Fruit fly (Drosophila melanogaster) whole organism, embryonic: ENCODE data around the gene CG31459.

Experiments used
- Abd-B ChIP-seq: fragments of 200-800 bp; sonication (Bioruptor generic); optimal IDR thresholded peaks from 2 replicates; lab custom pipeline; 2018; ENCODE audit warnings: missing biosample characterization, mild to moderate bottlenecking, missing genetic modification characterization, moderate library complexity
- Blimp-1 ChIP-seq: fragments of 200-800 bp; sonication (Bioruptor generic); optimal IDR thresholded peaks from 3 replicates; lab custom pipeline; 2018; ENCODE audit warnings: missing biosample characterization, missing genetic modification characterization, mild to moderate bottlenecking, moderate library complexity, missing genetic modification reagents
- Bteb2 ChIP-seq: fragments of 200-800 bp; sonication (Bioruptor generic); optimal IDR thresholded peaks from 2 replicates; lab custom pipeline; 2016; ENCODE audit warnings: missing biosample characterization, missing genetic modification characterization
- CG10147 ChIP-seq: fragments of 200-800 bp; sonication (Bioruptor generic); optimal IDR thresholded peaks from 2 replicates; lab custom pipeline; 2019; ENCODE audit warnings: missing biosample characterization, mild to moderate bottlenecking, missing genetic modification characterization, moderate library complexity
- CG11456 ChIP-seq: fragments of 200-800 bp; sonication (Bioruptor generic); IDR thresholded peaks from 3 replicates; pipeline ENCODE4 v1.3.6; 2022; ENCODE audit warnings: missing biosample characterization, missing genetic modification characterization
- CG1233 ChIP-seq: fragments of 200-800 bp; sonication (Bioruptor generic); optimal IDR thresholded peaks from 4 replicates; lab custom pipeline; 2018; ENCODE audit warnings: missing biosample characterization, mild to moderate bottlenecking, missing genetic modification characterization
- CG13775 ChIP-seq: fragments of 200-800 bp; sonication (Bioruptor generic); optimal IDR thresholded peaks from 3 replicates; lab custom pipeline; 2017; ENCODE audit warnings: missing biosample characterization, mild to moderate bottlenecking, missing genetic modification characterization
- CG17328 ChIP-seq: fragments of 200-800 bp; sonication (Bioruptor generic); IDR thresholded peaks from 2 replicates; pipeline ENCODE4 v1.3.6; 2022; ENCODE audit warnings: missing biosample characterization, missing genetic modification characterization
- CG17361 ChIP-seq: fragments of 200-800 bp; sonication (Bioruptor generic); IDR thresholded peaks from 3 replicates; pipeline ENCODE4 v1.3.6; 2022; ENCODE audit warnings: missing biosample characterization, missing genetic modification characterization
- CG1792 ChIP-seq: fragments of 200-800 bp; sonication (Bioruptor generic); optimal IDR thresholded peaks from 2 replicates; lab custom pipeline; 2016; ENCODE audit warnings: missing biosample characterization, missing genetic modification characterization
- CG2116 ChIP-seq: fragments of 200-800 bp; sonication (Bioruptor generic); optimal IDR thresholded peaks from 3 replicates; lab custom pipeline; 2018; ENCODE audit warnings: missing biosample characterization, mild to moderate bottlenecking, missing genetic modification characterization
- CG2120 ChIP-seq: fragments of 200-800 bp; sonication (Bioruptor generic); optimal IDR thresholded peaks from 3 replicates; lab custom pipeline; 2016; ENCODE audit warnings: missing biosample characterization, missing genetic modification characterization
- CG2712 ChIP-seq: fragments of 200-800 bp; optimal IDR thresholded peaks from 3 replicates; lab custom pipeline; 2019; ENCODE audit warnings: missing biosample characterization, mild to moderate bottlenecking, missing genetic modification characterization, moderate library complexity
- CG6791 ChIP-seq: fragments of 200-800 bp; sonication (Bioruptor generic); IDR thresholded peaks from 3 replicates; pipeline ENCODE4 v1.3.6; 2022; ENCODE audit warnings: missing biosample characterization, missing genetic modification characterization; ENCODE audit not compliant: partially characterized antibody
- CG6854 ChIP-seq: fragments of 200-800 bp; sonication (Bioruptor generic); optimal IDR thresholded peaks from 3 replicates; lab custom pipeline; 2017; ENCODE audit warnings: missing biosample characterization, mild to moderate bottlenecking, missing genetic modification characterization
- CG7839 ChIP-seq: fragments of 200-800 bp; sonication (Bioruptor generic); optimal IDR thresholded peaks from 3 replicates; lab custom pipeline; 2018; ENCODE audit warnings: missing biosample characterization, mild to moderate bottlenecking, missing genetic modification characterization, moderate library complexity
- CrebB ChIP-seq: fragments of 200-800 bp; sonication (Bioruptor generic); optimal IDR thresholded peaks from 3 replicates; lab custom pipeline; 2018; ENCODE audit warnings: missing biosample characterization, mild to moderate bottlenecking, missing genetic modification characterization
- Dad ChIP-seq: fragments of 200-800 bp; sonication (Bioruptor generic); optimal IDR thresholded peaks from 3 replicates; lab custom pipeline; 2016; ENCODE audit warnings: missing biosample characterization, missing genetic modification characterization
- Dll ChIP-seq: fragments of 200-800 bp; sonication (Bioruptor generic); IDR thresholded peaks from 4 replicates; pipeline ENCODE4 v1.3.6; 2022; ENCODE audit warnings: missing biosample characterization, missing genetic modification characterization; ENCODE audit not compliant: partially characterized antibody
- Doc3 ChIP-seq: fragments of 200-800 bp; sonication (Bioruptor generic); IDR thresholded peaks from 3 replicates; pipeline ENCODE4 v1.3.6; 2022; ENCODE audit warnings: missing biosample characterization, missing genetic modification characterization; ENCODE audit not compliant: partially characterized antibody
- Med ChIP-seq: fragments of 200-800 bp; sonication (Bioruptor generic); peaks from one replicate; lab custom pipeline; 2016; ENCODE audit warnings: missing biosample characterization, missing genetic modification characterization, mild to moderate bottlenecking, inconsistent platforms, moderate library complexity
- Neu2 ChIP-seq: fragments of 200-800 bp; sonication (Bioruptor generic); optimal IDR thresholded peaks from 3 replicates; lab custom pipeline; 2016; ENCODE audit warnings: missing biosample characterization, missing genetic modification characterization, borderline replicate concordance
- Nf-YB ChIP-seq: fragments of 200-800 bp; sonication (Bioruptor generic); optimal IDR thresholded peaks from 3 replicates; lab custom pipeline; 2019; ENCODE audit warnings: missing biosample characterization, mild to moderate bottlenecking, missing genetic modification characterization, moderate library complexity
- Pdp1 ChIP-seq, 2 experiments: fragments of 200-800 bp; sonication (Bioruptor generic); optimal IDR thresholded peaks; 3 replicates each; lab custom pipeline; 2016; ENCODE audit warnings: missing biosample characterization in 2 of 2, missing genetic modification characterization in 2 of 2, mild to moderate bottlenecking in 1 of 2, moderate library complexity in 1 of 2
- Ptx1 ChIP-seq: fragments of 200-800 bp; sonication (Bioruptor generic); IDR thresholded peaks from 2 replicates; pipeline ENCODE4 v1.3.6; 2022; ENCODE audit warnings: missing biosample characterization, missing genetic modification characterization
- Sry-β ChIP-seq: fragments of 200-800 bp; sonication (Bioruptor generic); optimal IDR thresholded peaks from 2 replicates; lab custom pipeline; 2018; ENCODE audit warnings: missing biosample characterization, mild to moderate bottlenecking, missing genetic modification characterization, moderate library complexity
- Ssrp ChIP-seq: fragments of 200-800 bp; sonication (Bioruptor generic); optimal IDR thresholded peaks from 2 replicates; lab custom pipeline; 2018; ENCODE audit warnings: missing biosample characterization, mild to moderate bottlenecking, missing genetic modification characterization, moderate library complexity
- Tbp ChIP-seq: fragments of >200 bp; optimal IDR thresholded peaks from 2 replicates; lab custom pipeline; 2018; ENCODE audit warnings: missing biosample characterization, missing genetic modification characterization
- ab ChIP-seq: fragments of 200-800 bp; sonication (Bioruptor generic); optimal IDR thresholded peaks from 2 replicates; lab custom pipeline; 2016; ENCODE audit warnings: missing biosample characterization, missing genetic modification characterization
- amos ChIP-seq: fragments of 200-800 bp; sonication (Bioruptor generic); IDR thresholded peaks from 2 replicates; pipeline ENCODE4 v1.3.6; 2022; ENCODE audit warnings: missing biosample characterization, missing genetic modification characterization; ENCODE audit not compliant: partially characterized antibody
- aop ChIP-seq: fragments of 200-800 bp; sonication (Bioruptor generic); IDR thresholded peaks from 2 replicates; pipeline ENCODE4 v1.3.6; 2022; ENCODE audit warnings: missing biosample characterization, missing genetic modification characterization
- caup ChIP-seq: fragments of 200-800 bp; sonication (Bioruptor generic); optimal IDR thresholded peaks from 3 replicates; lab custom pipeline; 2017; ENCODE audit warnings: missing biosample characterization, mild to moderate bottlenecking, missing genetic modification characterization, moderate library complexity; ENCODE audit not compliant: severe bottlenecking
- dmrt11E ChIP-seq: fragments of 200-800 bp; sonication (Bioruptor generic); optimal IDR thresholded peaks from 3 replicates; lab custom pipeline; 2018; ENCODE audit warnings: missing biosample characterization, mild to moderate bottlenecking, missing genetic modification characterization, moderate library complexity
- ems ChIP-seq: fragments of 200-800 bp; sonication (Bioruptor generic); optimal IDR thresholded peaks from 3 replicates; lab custom pipeline; 2016; ENCODE audit warnings: missing biosample characterization, missing genetic modification characterization
- esg ChIP-seq: fragments of 200-800 bp; sonication (Bioruptor generic); conservative IDR thresholded peaks from 2 replicates; pipeline ENCODE4 v1.3.6; 2022; ENCODE audit warnings: missing biosample characterization, missing genetic modification characterization
- exex ChIP-seq: fragments of 200-800 bp; sonication (Bioruptor generic); optimal IDR thresholded peaks from 4 replicates; lab custom pipeline; 2018; ENCODE audit warnings: missing biosample characterization, mild to moderate bottlenecking, missing genetic modification characterization, moderate library complexity
- gcm2 ChIP-seq: fragments of 200-800 bp; sonication (Bioruptor generic); optimal IDR thresholded peaks from 2 replicates; lab custom pipeline; 2016; ENCODE audit warnings: missing biosample characterization, missing genetic modification characterization
- gt ChIP-seq: fragments of 200-800 bp; sonication (Bioruptor generic); IDR thresholded peaks from 2 replicates; pipeline ENCODE4 v1.3.6; 2022; ENCODE audit warnings: missing biosample characterization, missing genetic modification characterization
- jigr1 ChIP-seq: fragments of 200-800 bp; sonication (Bioruptor generic); IDR thresholded peaks from 3 replicates; pipeline ENCODE4 v1.3.6; 2022; ENCODE audit warnings: missing biosample characterization, missing genetic modification characterization
- jumu ChIP-seq: fragments of 200-800 bp; sonication (Bioruptor generic); optimal IDR thresholded peaks from 3 replicates; lab custom pipeline; 2016; ENCODE audit warnings: missing biosample characterization, missing genetic modification characterization
- kni ChIP-seq: fragments of 200-800 bp; sonication (Bioruptor generic); optimal IDR thresholded peaks from 3 replicates; lab custom pipeline; 2017; ENCODE audit warnings: mild to moderate bottlenecking, missing biosample characterization, missing genetic modification reagents, missing genetic modification characterization
- lola ChIP-seq, 3 experiments: fragments of >200 bp in 2 of 3; fragments of 200-800 bp in 1 of 3; sonication (Bioruptor generic) in 1 of 3; optimal IDR thresholded peaks; 2 replicates each; lab custom pipeline; 2017 to 2019; ENCODE audit warnings: missing biosample characterization in 3 of 3, missing genetic modification characterization in 3 of 3, mild to moderate bottlenecking in 1 of 3, moderate library complexity in 1 of 3
- nerfin-1 ChIP-seq: fragments of 200-800 bp; sonication (Bioruptor generic); optimal IDR thresholded peaks from 3 replicates; lab custom pipeline; 2019; ENCODE audit warnings: missing biosample characterization, mild to moderate bottlenecking, missing genetic modification characterization, moderate library complexity
- nmo ChIP-seq: fragments of 200-800 bp; sonication (Bioruptor generic); optimal IDR thresholded peaks from 2 replicates; lab custom pipeline; 2018; ENCODE audit warnings: missing biosample characterization, mild to moderate bottlenecking, missing genetic modification characterization, moderate library complexity
- oc ChIP-seq: fragments of 200-800 bp; sonication (Bioruptor generic); optimal IDR thresholded peaks from 2 replicates; lab custom pipeline; 2018; ENCODE audit warnings: missing biosample characterization, mild to moderate bottlenecking, missing genetic modification characterization, moderate library complexity
- sens ChIP-seq: fragments of 200-800 bp; sonication (Bioruptor generic); peaks from one replicate; lab custom pipeline; 2016; ENCODE audit warnings: missing biosample characterization, missing genetic modification characterization
- seq ChIP-seq: fragments of 200-800 bp; sonication (Bioruptor generic); IDR thresholded peaks from 2 replicates; pipeline ENCODE4 v1.3.6; 2022; ENCODE audit warnings: missing biosample characterization, missing genetic modification characterization
- sim ChIP-seq: fragments of 200-800 bp; sonication (Bioruptor generic); IDR thresholded peaks from 2 replicates; pipeline ENCODE4 v1.3.6; 2022; ENCODE audit warnings: missing biosample characterization, missing genetic modification characterization
- unpg ChIP-seq: fragments of 200-800 bp; sonication (Bioruptor generic); optimal IDR thresholded peaks from 3 replicates; lab custom pipeline; 2018; ENCODE audit warnings: missing biosample characterization, mild to moderate bottlenecking, missing genetic modification characterization, moderate library complexity

The CG31459 gene

DNA sequence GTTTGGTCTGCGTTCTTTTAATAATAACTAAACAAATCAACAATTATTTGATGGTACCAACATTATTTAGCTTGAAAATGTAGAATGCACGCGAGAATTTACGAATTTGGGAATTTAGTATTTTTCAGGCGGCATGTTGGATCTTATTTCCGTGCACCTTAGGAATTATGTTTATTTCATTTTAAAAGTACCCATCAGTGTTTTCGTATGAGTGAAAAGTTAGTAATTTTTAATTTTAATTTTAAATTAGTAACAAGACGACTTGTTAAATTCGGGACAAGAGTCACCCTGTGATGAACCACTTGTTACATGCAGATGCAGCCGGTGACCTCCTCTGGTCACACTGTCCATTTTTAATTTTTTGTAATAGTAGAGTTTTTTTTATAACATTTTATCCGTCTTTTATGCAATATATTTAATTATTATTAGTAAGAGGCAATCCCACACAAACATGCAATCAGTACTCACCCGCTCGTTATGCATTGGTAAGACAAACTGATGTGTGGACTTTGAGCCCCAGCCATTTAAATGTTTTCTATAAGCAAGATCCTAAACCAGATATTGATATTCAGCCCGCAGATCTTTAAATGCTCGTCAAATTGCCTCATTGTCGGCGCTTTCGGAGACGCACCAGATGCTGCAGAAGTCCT lies 36.9 kb downstream of the CG31459 start, which contains the start of the genes CG17186 and Arc42 (continued):
- TF ChIP-seq Tbp (GFP tag; lab: Kevin White, UChicago) (no peak), Pdp1 (GFP tag; optimal IDR thresholded peaks at IDR 0.05; lab: Kevin White, UChicago) (peak in 1 of 2 experiments; percentile 72), CG2116 (GFP tag; lab: Kevin White, UChicago) (peak; percentile 54), CG6854 (GFP tag; lab: Kevin White, UChicago) (no peak), CG1792 (no peak), exex (peak; percentile 3), gcm2 (GFP tag; lab: Kevin White, UChicago) (no peak), Blimp-1 (GFP tag; lab: Kevin White, UChicago) (no peak), ems (GFP tag; lab: Kevin White, UChicago) (no peak), CG17361 (peak; percentile 31; the same call in 1 of the 3 replicates), CG2120 (GFP tag; lab: Kevin White, UChicago) (peak; percentile 46), CrebB (tag; lab: Kevin White, UChicago) (no peak), oc (tag; lab: Kevin White, UChicago) (no peak), nerfin-1 (tag; lab: Kevin White, UChicago) (no peak), Nf-YB (GFP tag; lab: Kevin White, UChicago) (no peak), dmrt11E (peak; percentile 18), gt (GFP tag; lab: Robert Waterston, UW) (no peak), CG7839 (no peak), Ssrp (tag; lab: Kevin White, UChicago) (no peak), Ptx1 (GFP tag; lab: Robert Waterston, UW) (peak; percentile 21; the same call in 1 of the 2 replicates), aop (no peak), Dad (no peak), caup (GFP tag; lab: Kevin White, UChicago) (no peak), CG17328 (GFP tag; lab: Robert Waterston, UW) (no peak), Neu2 (GFP tag; lab: Kevin White, UChicago) (no peak), CG2712 (tag; lab: Kevin White, UChicago) (peak; percentile 49), lola (GFP tag; optimal IDR thresholded peaks at IDR 0.05; lab: Kevin White, UChicago) (peak in 1 of 3 experiments; percentile 21), CG13775 (GFP tag; lab: Kevin White, UChicago) (peak; percentile 19), CG1233 (GFP tag; lab: Kevin White, UChicago) (peak; percentile 15), CG10147 (GFP tag; lab: Kevin White, UChicago) (peak; percentile 10), Doc3 (GFP tag; lab: Robert Waterston, UW) (no peak), nmo (GFP tag; lab: Kevin White, UChicago) (peak; percentile 68), amos (no peak), esg (GFP tag; lab: Robert Waterston, UW) (no peak), Abd-B (peak; percentile 27), sim (GFP tag; lab: Robert Waterston, UW) (no peak), Med (GFP tag; lab: Kevin White, UChicago) (peak; percentile 84), Sry-β (no peak), ab (no peak), sens (GFP tag; lab: Kevin White, UChicago) (peak; percentile 82), jumu (GFP tag; lab: Kevin White, UChicago) (no peak), jigr1 (GFP tag; lab: Robert Waterston, UW) (no peak; the same call in 2 of the 3 replicates), CG6791 (GFP tag; lab: Robert Waterston, UW) (0 out of 3 replicates have a peak, but pooled peaks have one; percentile 42), seq (GFP tag; lab: Robert Waterston, UW) (no peak), kni (GFP tag; lab: Kevin White, UChicago) (no peak), Bteb2 (GFP tag; lab: Kevin White, UChicago) (peak; percentile 4), unpg (GFP tag; lab: Kevin White, UChicago) (peak; percentile 6), CG11456 (GFP tag; lab: Robert Waterston, UW) (no peak), Dll (GFP tag; lab: Robert Waterston, UW) (no peak)
